Worm (Caenorhabditis elegans): ENCODE measurements around the gene prdx-2.

ce11 chrII:5336035-5336376 is 42.0 kb upstream of the prdx-2 start:
- TF ChIP-seq ama-1 (optimal IDR thresholded peaks at IDR 0.05) (no peak), flt-1 (GFP tag; IDR thresholded peaks at IDR 0.05) (no peak), tbx-37 (GFP tag; conservative IDR thresholded peaks at IDR 0.05) (no peak), ets-7 (tag; optimal IDR thresholded peaks at IDR 0.05) (no peak), tra-4 (tag; optimal IDR thresholded peaks at IDR 0.05) (no peak), ceh-13 (GFP tag; optimal IDR thresholded peaks at IDR 0.05) (no peak), hmbx-1 (tag; optimal IDR thresholded peaks at IDR 0.05) (no peak), hmg-4 (GFP tag; optimal IDR thresholded peaks at IDR 0.05) (no peak), sea-1 (GFP tag; conservative IDR thresholded peaks at IDR 0.05) (no peak)

Measured in whole organism, early embryonic.